Worm (Caenorhabditis elegans): Measurements from ENCODE around the gene Y38H6C.16.
A peak's percentile ranks its signal among the peaks of the same experiment; 100 is the strongest.

The Y38H6C.16 gene

DNA sequence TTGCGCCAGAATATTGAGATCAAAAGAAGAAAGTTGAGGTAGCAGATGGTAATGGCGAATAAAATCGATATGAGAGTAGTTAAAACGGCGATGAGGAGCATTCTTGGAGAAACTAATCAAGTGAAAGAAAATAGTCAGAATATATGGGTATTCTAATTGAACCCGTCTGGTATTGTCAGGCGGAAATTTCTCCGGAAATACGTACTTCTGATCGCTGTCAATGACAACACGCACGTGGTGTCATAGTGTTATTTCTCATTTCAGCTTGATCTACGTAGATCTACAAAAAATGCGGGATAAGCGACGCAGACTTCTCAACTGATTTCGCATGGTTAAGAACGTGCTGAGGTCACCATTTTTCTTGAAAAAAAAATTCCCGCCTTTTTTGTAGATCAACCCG lies 46.8 kb downstream of the Y38H6C.16 start, which contains the start of gene srbc-79:
TSS of gene srbc-79 (minus strand) at position 101 of the 400 bp plus-strand sequence.
- TF ChIP-seq unc-62 (GFP tag; optimal IDR thresholded peaks at IDR 0.05): no peak
- TF ChIP-seq skn-1 (tag; optimal IDR thresholded peaks at IDR 0.05): no peak
- TF ChIP-seq mml-1 (tag; optimal IDR thresholded peaks at IDR 0.05): no peak
- no peak for TF ChIP-seq egl-5 (tag; optimal IDR thresholded peaks at IDR 0.05)
- TF ChIP-seq fos-1 (tag; optimal IDR thresholded peaks at IDR 0.05): no peak
- no peak for TF ChIP-seq fkh-10 (GFP tag; optimal IDR thresholded peaks at IDR 0.05)
- no peak for TF ChIP-seq nhr-12 (tag; optimal IDR thresholded peaks at IDR 0.05)
- TF ChIP-seq ztf-4 (tag; optimal IDR thresholded peaks at IDR 0.05): no peak
- TF ChIP-seq fkh-2 (tag; optimal IDR thresholded peaks at IDR 0.05): no peak
- TF ChIP-seq tbx-2 (tag; optimal IDR thresholded peaks at IDR 0.05): no peak
- TF ChIP-seq R02D3.7 (tag; optimal IDR thresholded peaks at IDR 0.05): no peak
- TF ChIP-seq nhr-67 (tag; optimal IDR thresholded peaks at IDR 0.05): no peak

DNA sequence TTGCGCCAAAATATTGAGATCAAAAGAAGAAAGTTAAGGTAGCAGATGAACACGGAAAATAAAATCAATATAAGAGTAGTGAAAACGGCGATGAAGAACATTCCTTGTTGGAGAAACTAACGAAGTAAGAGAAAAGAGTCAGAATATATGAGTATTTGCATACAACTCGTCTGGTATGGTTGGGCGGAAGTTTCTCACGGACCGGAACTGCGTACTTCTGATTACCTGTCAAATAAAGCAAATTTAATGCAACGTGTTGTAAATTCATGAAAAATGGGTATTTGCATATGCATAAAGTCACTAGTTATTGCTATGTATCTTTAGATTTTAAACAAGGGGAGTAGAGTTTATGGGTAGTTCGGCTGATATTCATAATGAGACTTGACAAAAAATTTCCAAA lies 50.0 kb downstream of the Y38H6C.16 start, which contains the start of gene srbc-78:
TSS of gene srbc-78 (minus strand) at position 101 of the 400 bp plus-strand sequence.
- TF ChIP-seq fos-1 (tag; optimal IDR thresholded peaks at IDR 0.05) (no peak), eor-1 (tag; optimal IDR thresholded peaks at IDR 0.05) (no peak), lsy-12 (tag; optimal IDR thresholded peaks at IDR 0.05) (no peak), mdl-1 (tag; optimal IDR thresholded peaks at IDR 0.05) (no peak), elt-1 (tag; optimal IDR thresholded peaks at IDR 0.05) (no peak), sea-2 (GFP tag; optimal IDR thresholded peaks at IDR 0.05) (no peak), pqm-1 (tag; optimal IDR thresholded peaks at IDR 0.05) (no peak), aly-2 (tag; optimal IDR thresholded peaks at IDR 0.05) (no peak), nhr-76 (tag; optimal IDR thresholded peaks at IDR 0.05) (no peak), ztf-4 (tag; optimal IDR thresholded peaks at IDR 0.05) (no peak), ceh-9 (tag; optimal IDR thresholded peaks at IDR 0.05) (no peak), nhr-43 (tag; optimal IDR thresholded peaks at IDR 0.05; ENCODE audit: poor library complexity, severe bottlenecking) (no peak), nhr-77 (tag; optimal IDR thresholded peaks at IDR 0.05) (no peak)

DNA sequence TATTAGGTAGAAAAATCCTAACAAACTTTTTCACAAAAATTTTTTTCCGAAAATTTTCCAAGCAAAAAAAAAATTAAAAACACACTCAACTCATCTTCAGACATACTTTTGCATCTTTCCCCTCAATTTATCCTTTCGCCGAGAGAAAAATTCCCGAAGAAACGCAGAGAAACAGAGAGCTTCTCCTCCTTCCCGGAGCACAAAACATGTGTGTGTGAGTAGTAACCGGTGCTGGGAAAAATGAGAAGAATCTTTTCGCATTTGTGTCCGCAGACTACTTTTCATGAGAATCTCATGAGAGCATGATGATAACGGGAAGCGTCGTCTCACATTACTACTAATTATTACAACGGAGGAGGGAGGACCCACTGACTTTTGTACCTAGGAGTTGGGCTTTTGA lies 52.6 kb downstream of the Y38H6C.16 start:
- TF ChIP-seq nfya-1 (tag; optimal IDR thresholded peaks at IDR 0.05; ENCODE audit: insufficient read depth): peak; percentile 16
- no peak for TF ChIP-seq zag-1 (tag; optimal IDR thresholded peaks at IDR 0.05)
